Fruit fly (Drosophila melanogaster) whole organism, embryonic: ENCODE measurements around the gene Arv1.

ENCODE experiments used
- Abd-B ChIP-seq: fragments of 200-800 bp; sonication (Bioruptor generic); optimal IDR thresholded peaks from 2 replicates; lab custom pipeline; 2018; ENCODE audit warnings: missing biosample characterization, mild to moderate bottlenecking, missing genetic modification characterization, moderate library complexity
- Aef1 ChIP-seq: fragments of 200-800 bp; sonication (Bioruptor generic); IDR thresholded peaks from 3 replicates; pipeline ENCODE4 v1.3.6; 2022; ENCODE audit warnings: missing biosample characterization, missing genetic modification characterization
- Antp ChIP-seq: fragments of 200-800 bp; sonication (Bioruptor generic); optimal IDR thresholded peaks from 3 replicates; lab custom pipeline; 2016; ENCODE audit warnings: missing biosample characterization, missing genetic modification characterization
- Bgb ChIP-seq: fragments of 200-800 bp; sonication (Bioruptor generic); IDR thresholded peaks from 2 replicates; pipeline ENCODE4 v1.3.6; 2022; ENCODE audit warnings: missing biosample characterization, missing genetic modification characterization; ENCODE audit not compliant: partially characterized antibody
- CG10431 ChIP-seq: fragments of 200-800 bp; sonication (Bioruptor generic); optimal IDR thresholded peaks from 3 replicates; lab custom pipeline; 2018; ENCODE audit warnings: missing biosample characterization, mild to moderate bottlenecking, missing genetic modification characterization
- CG11247 ChIP-seq: fragments of 200-800 bp; sonication (Bioruptor generic); IDR thresholded peaks from 2 replicates; pipeline ENCODE4 v1.3.6; 2022; ENCODE audit warnings: missing biosample characterization, missing genetic modification characterization
- CG11456 ChIP-seq: fragments of 200-800 bp; sonication (Bioruptor generic); IDR thresholded peaks from 3 replicates; pipeline ENCODE4 v1.3.6; 2022; ENCODE audit warnings: missing biosample characterization, missing genetic modification characterization
- CG12299 ChIP-seq: fragments of 200-800 bp; sonication (Bioruptor generic); optimal IDR thresholded peaks from 2 replicates; lab custom pipeline; 2018; ENCODE audit warnings: missing biosample characterization, mild to moderate bottlenecking, missing genetic modification characterization
- CG12942 ChIP-seq: fragments of 200-800 bp; sonication (Bioruptor generic); optimal IDR thresholded peaks from 3 replicates; lab custom pipeline; 2016; ENCODE audit warnings: missing biosample characterization, missing genetic modification characterization
- CG17328 ChIP-seq: fragments of 200-800 bp; sonication (Bioruptor generic); IDR thresholded peaks from 2 replicates; pipeline ENCODE4 v1.3.6; 2022; ENCODE audit warnings: missing biosample characterization, missing genetic modification characterization
- CG18619 ChIP-seq: fragments of 200-800 bp; sonication (Bioruptor generic); optimal IDR thresholded peaks from 3 replicates; lab custom pipeline; 2017; ENCODE audit warnings: missing biosample characterization, mild to moderate bottlenecking, missing genetic modification characterization
- CG2875 ChIP-seq: fragments of 200-800 bp; sonication (Bioruptor generic); optimal IDR thresholded peaks from 2 replicates; lab custom pipeline; 2017; ENCODE audit warnings: missing biosample characterization, mild to moderate bottlenecking, missing genetic modification characterization, missing genetic modification reagents
- CG30020 ChIP-seq: fragments of 200-800 bp; optimal IDR thresholded peaks from 2 replicates; lab custom pipeline; 2019; ENCODE audit warnings: missing biosample characterization, mild to moderate bottlenecking, missing genetic modification characterization, moderate library complexity
- CG31441 ChIP-seq: fragments of 200-800 bp; sonication (Bioruptor generic); IDR thresholded peaks from 2 replicates; pipeline ENCODE4 v1.3.6; 2022; ENCODE audit warnings: missing biosample characterization, missing genetic modification characterization
- CG32767 ChIP-seq: fragments of 200-800 bp; sonication (Bioruptor generic); IDR thresholded peaks from 2 replicates; pipeline ENCODE4 v1.3.6; 2022; ENCODE audit warnings: missing biosample characterization, missing genetic modification characterization
- CG4282 ChIP-seq: fragments of 200-800 bp; sonication (Bioruptor generic); optimal IDR thresholded peaks from 2 replicates; lab custom pipeline; 2016; ENCODE audit warnings: missing biosample characterization, missing genetic modification characterization
- CG9932 ChIP-seq: fragments of 200-800 bp; sonication (Bioruptor generic); IDR thresholded peaks from 2 replicates; pipeline ENCODE4 v1.3.6; 2022; ENCODE audit warnings: missing biosample characterization, missing genetic modification characterization
- Dad ChIP-seq: fragments of 200-800 bp; sonication (Bioruptor generic); optimal IDR thresholded peaks from 3 replicates; lab custom pipeline; 2016; ENCODE audit warnings: missing biosample characterization, missing genetic modification characterization
- Deaf1 ChIP-seq: fragments of 200-800 bp; optimal IDR thresholded peaks from 3 replicates; lab custom pipeline; 2019; ENCODE audit warnings: missing biosample characterization, mild to moderate bottlenecking, missing genetic modification characterization, moderate library complexity
- Dip2 ChIP-seq: fragments of 200-800 bp; sonication (Bioruptor generic); IDR thresholded peaks from 2 replicates; pipeline ENCODE4 v1.3.6; 2022; ENCODE audit warnings: missing biosample characterization, missing genetic modification characterization
- Hand ChIP-seq: fragments of 200-800 bp; sonication (Bioruptor generic); optimal IDR thresholded peaks from 2 replicates; lab custom pipeline; 2017; ENCODE audit warnings: mild to moderate bottlenecking, missing biosample characterization, missing genetic modification reagents, missing genetic modification characterization
- Oaz ChIP-seq: fragments of 200-800 bp; sonication (Bioruptor generic); IDR thresholded peaks from 2 replicates; pipeline ENCODE4 v1.3.6; 2022; ENCODE audit warnings: missing biosample characterization, missing genetic modification characterization
- Rx ChIP-seq: fragments of 200-800 bp; sonication (Bioruptor generic); IDR thresholded peaks from 2 replicates; pipeline ENCODE4 v1.3.6; 2022; ENCODE audit warnings: missing biosample characterization, missing genetic modification characterization
- TFAM ChIP-seq: fragments of 200-800 bp; sonication (Bioruptor generic); optimal IDR thresholded peaks from 2 replicates; lab custom pipeline; 2017; ENCODE audit warnings: missing biosample characterization, missing genetic modification characterization, inconsistent platforms
- Tbp ChIP-seq: fragments of >200 bp; optimal IDR thresholded peaks from 2 replicates; lab custom pipeline; 2018; ENCODE audit warnings: missing biosample characterization, missing genetic modification characterization
- Trl ChIP-seq, 3 experiments: fragments of >200 bp in 2 of 3; fragments of 200-800 bp in 1 of 3; sonication (Bioruptor generic) in 1 of 3; optimal IDR thresholded peaks; 2 replicates in 1 of 3; 3 replicates in 2 of 3; lab custom pipeline; 2016 to 2017; ENCODE audit warnings: missing biosample characterization in 1 of 3, missing genetic modification characterization in 1 of 3
- ase ChIP-seq: fragments of 200-800 bp; sonication (Bioruptor generic); IDR thresholded peaks from 3 replicates; pipeline ENCODE4 v1.3.6; 2022; ENCODE audit warnings: missing biosample characterization, missing genetic modification characterization
- ato ChIP-seq: fragments of 200-800 bp; sonication (Bioruptor generic); IDR thresholded peaks from 2 replicates; pipeline ENCODE4 v1.3.6; 2022; ENCODE audit warnings: missing biosample characterization, missing genetic modification characterization; ENCODE audit not compliant: partially characterized antibody
- cas ChIP-seq: fragments of 200-800 bp; sonication (Bioruptor generic); IDR thresholded peaks from 2 replicates; pipeline ENCODE4 v1.3.6; 2022; ENCODE audit warnings: missing biosample characterization, missing genetic modification characterization
- chinmo ChIP-seq: fragments of 200-800 bp; sonication (Bioruptor generic); IDR thresholded peaks from 4 replicates; pipeline ENCODE4 v1.3.6; 2022; ENCODE audit warnings: missing biosample characterization, missing genetic modification characterization; ENCODE audit not compliant: partially characterized antibody
- dati ChIP-seq: fragments of 200-800 bp; sonication (Bioruptor generic); IDR thresholded peaks from 2 replicates; pipeline ENCODE4 v1.3.6; 2022; ENCODE audit warnings: missing biosample characterization, missing genetic modification characterization
- disco-r ChIP-seq: fragments of 200-800 bp; sonication (Bioruptor generic); optimal IDR thresholded peaks from 2 replicates; lab custom pipeline; 2016; ENCODE audit warnings: missing biosample characterization, missing genetic modification characterization
- emc ChIP-seq: fragments of 200-800 bp; sonication (Bioruptor generic); optimal IDR thresholded peaks from 2 replicates; lab custom pipeline; 2016; ENCODE audit warnings: missing biosample characterization, missing genetic modification characterization
- fu2 ChIP-seq: fragments of 200-800 bp; sonication (Bioruptor generic); optimal IDR thresholded peaks from 2 replicates; lab custom pipeline; 2016; ENCODE audit warnings: missing biosample characterization, missing genetic modification characterization
- gsb ChIP-seq: fragments of 200-800 bp; sonication (Bioruptor generic); IDR thresholded peaks from 2 replicates; pipeline ENCODE4 v1.3.6; 2022; ENCODE audit warnings: missing biosample characterization, missing genetic modification characterization
- ham ChIP-seq: fragments of 200-800 bp; sonication (Bioruptor generic); IDR thresholded peaks from 2 replicates; pipeline ENCODE4 v1.3.6; 2022; ENCODE audit warnings: missing biosample characterization, missing genetic modification characterization
- lov ChIP-seq, 2 experiments: fragments of 200-800 bp in 1 of 2; fragments of >200 bp in 1 of 2; sonication (Bioruptor generic) in 1 of 2; IDR thresholded peaks in 1 of 2; optimal IDR thresholded peaks in 1 of 2; 2 replicates in 1 of 2; 3 replicates in 1 of 2; pipeline versions ENCODE4 v1.3.6 to Lab custom; 2017 to 2022; ENCODE audit warnings: missing biosample characterization in 1 of 2, missing genetic modification characterization in 1 of 2
- nerfin-2 ChIP-seq: fragments of 200-800 bp; sonication (Bioruptor generic); IDR thresholded peaks from 2 replicates; pipeline ENCODE4 v1.3.6; 2022; ENCODE audit warnings: missing biosample characterization, missing genetic modification characterization; ENCODE audit not compliant: partially characterized antibody
- nom ChIP-seq: fragments of 200-800 bp; sonication (Bioruptor generic); optimal IDR thresholded peaks from 2 replicates; lab custom pipeline; 2017; ENCODE audit warnings: missing biosample characterization, missing genetic modification characterization, mild to moderate bottlenecking, moderate library complexity, missing genetic modification reagents
- onecut ChIP-seq: fragments of 200-800 bp; sonication (Bioruptor generic); IDR thresholded peaks from 2 replicates; pipeline ENCODE4 v1.3.6; 2022; ENCODE audit warnings: missing biosample characterization, missing genetic modification characterization
- ro ChIP-seq: fragments of 200-800 bp; sonication (Bioruptor generic); IDR thresholded peaks from 2 replicates; pipeline ENCODE4 v1.3.6; 2022; ENCODE audit warnings: missing biosample characterization, missing genetic modification characterization
- row ChIP-seq: fragments of 200-800 bp; sonication (Bioruptor generic); IDR thresholded peaks from 3 replicates; pipeline ENCODE4 v1.3.6; 2022; ENCODE audit warnings: missing biosample characterization, missing genetic modification characterization
- seq ChIP-seq: fragments of 200-800 bp; sonication (Bioruptor generic); IDR thresholded peaks from 2 replicates; pipeline ENCODE4 v1.3.6; 2022; ENCODE audit warnings: missing biosample characterization, missing genetic modification characterization
- slp2 ChIP-seq: fragments of 200-800 bp; sonication (Bioruptor generic); optimal IDR thresholded peaks from 2 replicates; lab custom pipeline; 2016; ENCODE audit warnings: missing biosample characterization, missing genetic modification characterization
- so ChIP-seq: fragments of 200-800 bp; sonication (Bioruptor generic); IDR thresholded peaks from 3 replicates; pipeline ENCODE4 v1.3.6; 2022; ENCODE audit warnings: missing biosample characterization, missing genetic modification characterization
- tap ChIP-seq: fragments of 200-800 bp; optimal IDR thresholded peaks from 3 replicates; lab custom pipeline; 2019; ENCODE audit warnings: missing biosample characterization, mild to moderate bottlenecking, missing genetic modification characterization, moderate library complexity
- tgo ChIP-seq: fragments of 200-800 bp; sonication (Bioruptor generic); IDR thresholded peaks from 3 replicates; pipeline ENCODE4 v1.3.6; 2022; ENCODE audit warnings: missing biosample characterization, missing genetic modification characterization
- vfl ChIP-seq: fragments of 200-800 bp; sonication (Bioruptor generic); optimal IDR thresholded peaks from 2 replicates; lab custom pipeline; 2016; ENCODE audit warnings: missing biosample characterization, missing genetic modification characterization
- vnd ChIP-seq: fragments of 200-800 bp; sonication (Bioruptor generic); IDR thresholded peaks from 3 replicates; pipeline ENCODE4 v1.3.6; 2022; ENCODE audit warnings: missing biosample characterization, missing genetic modification characterization; ENCODE audit not compliant: partially characterized antibody

The Arv1 gene

DNA sequence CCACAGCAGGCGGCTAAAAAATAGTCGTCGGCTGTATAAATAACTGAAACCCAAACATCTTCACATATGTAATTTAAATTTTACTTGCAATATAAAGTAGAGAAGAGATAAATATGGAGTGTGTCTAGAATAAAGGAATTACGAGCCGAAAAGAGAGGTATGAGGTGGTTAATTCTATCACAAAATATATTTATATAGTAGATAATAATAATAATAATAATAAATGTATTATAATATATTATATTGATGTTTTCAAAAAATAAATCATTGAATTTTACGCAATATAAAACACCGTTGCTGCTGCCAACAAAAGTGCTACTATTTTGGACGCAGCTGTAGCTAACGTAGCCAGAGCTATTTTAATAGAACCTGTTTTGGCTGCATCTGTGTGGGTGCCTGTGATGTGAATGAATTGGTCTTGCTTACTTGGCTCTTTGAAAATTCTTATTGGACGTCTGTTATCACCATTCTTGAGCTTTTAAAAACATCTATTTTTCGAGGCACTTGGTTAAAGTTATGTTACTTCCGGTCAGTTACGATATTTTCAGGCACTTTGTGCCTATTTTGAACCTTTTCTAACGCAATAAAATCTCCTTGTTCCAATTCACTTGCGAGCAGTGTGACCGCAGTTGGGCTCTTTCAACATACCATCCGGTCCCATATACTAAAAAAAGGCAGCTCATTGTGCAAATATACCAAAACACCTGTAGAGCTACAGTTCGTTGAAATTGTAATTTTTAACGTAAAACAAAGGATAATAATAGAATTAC lies 32.1 kb downstream of the Arv1 start, which contains the start of gene Hr78 (continued):
- TF ChIP-seq CG2875 (peak; percentile 73), CG30020 (tag; lab: Kevin White, UChicago) (peak; percentile 50), Tbp (GFP tag; lab: Kevin White, UChicago) (no peak), Aef1 (peak; percentile 42; the same call in 1 of the 3 replicates), ase (GFP tag; lab: Robert Waterston, UW) (no peak; the same call in 2 of the 3 replicates), seq (GFP tag; lab: Robert Waterston, UW) (no peak; the same call in 1 of the 2 replicates), ato (GFP tag; lab: Robert Waterston, UW) (no peak), gsb (GFP tag; lab: Robert Waterston, UW) (0 out of 2 replicates have a peak, but pooled peaks have one; percentile 45), slp2 (GFP tag; lab: Kevin White, UChicago) (peak; percentile 34), vfl (GFP tag; lab: Kevin White, UChicago) (no peak), CG9932 (GFP tag; lab: Robert Waterston, UW) (peak; percentile 49), CG18619 (peak; percentile 74), CG17328 (GFP tag; lab: Robert Waterston, UW) (peak; percentile 66; the same call in 1 of the 2 replicates), Antp (GFP tag; lab: Kevin White, UChicago) (no peak), Bgb (GFP tag; lab: Robert Waterston, UW) (no peak), CG32767 (GFP tag; lab: Robert Waterston, UW) (peak; percentile 69), tgo (peak; percentile 60; the same call in 2 of the 3 replicates), fu2 (no peak), Dad (GFP tag; lab: Kevin White, UChicago) (no peak), CG10431 (GFP tag; lab: Kevin White, UChicago) (peak; percentile 77), ro (GFP tag; lab: Robert Waterston, UW) (no peak), emc (GFP tag; lab: Kevin White, UChicago) (no peak), Oaz (no peak), row (GFP tag; lab: Robert Waterston, UW) (peak; percentile 61), lov (optimal IDR thresholded peaks at IDR 0.05; lab: Kevin White, UChicago) (no peak), lov (GFP tag; IDR thresholded peaks at IDR 0.05; lab: Robert Waterston, UW) (0 out of 3 replicates have a peak, but pooled peaks have one; percentile 54), nom (GFP tag; lab: Kevin White, UChicago) (peak; percentile 75), CG12299 (tag; lab: Kevin White, UChicago) (peak; percentile 71), cas (GFP tag; lab: Robert Waterston, UW) (no peak), tap (peak; percentile 69), Deaf1 (tag; lab: Kevin White, UChicago) (peak; percentile 69), CG11456 (GFP tag; lab: Robert Waterston, UW) (peak; percentile 62; the same call in 1 of the 3 replicates), CG12942 (GFP tag; lab: Kevin White, UChicago) (peak; percentile 51), nerfin-2 (GFP tag; lab: Robert Waterston, UW) (no peak), Rx (GFP tag; lab: Robert Waterston, UW) (peak; percentile 59), CG31441 (GFP tag; lab: Robert Waterston, UW) (peak; percentile 89), onecut (GFP tag; lab: Robert Waterston, UW) (peak; percentile 51; the same call in 1 of the 2 replicates), ham (GFP tag; lab: Robert Waterston, UW) (no peak), disco-r (GFP tag; lab: Kevin White, UChicago) (no peak), so (0 out of 3 replicates have a peak, but pooled peaks have one; percentile 54), TFAM (no peak), CG11247 (GFP tag; lab: Robert Waterston, UW) (no peak; the same call in 1 of the 2 replicates), Hand (GFP tag; lab: Kevin White, UChicago) (peak; percentile 86), dati (GFP tag; lab: Robert Waterston, UW) (no peak), Dip2 (GFP tag; lab: Robert Waterston, UW) (no peak), Trl (optimal IDR thresholded peaks at IDR 0.05; lab: Kevin White, UChicago) (no peak), Trl (GFP tag; optimal IDR thresholded peaks at IDR 0.05; lab: Kevin White, UChicago) (no peak), CG4282 (GFP tag; lab: Kevin White, UChicago) (no peak), vnd (no peak), Abd-B (GFP tag; lab: Kevin White, UChicago) (peak; percentile 69), chinmo (no peak)
